Fruit fly (Drosophila melanogaster) whole organism, prepupa: ENCODE data around the gene Ir68a.

Source experiments
- CG8119 ChIP-seq: fragments of 200-800 bp; sonication (Bioruptor generic); IDR thresholded peaks from 3 replicates; pipeline ENCODE4 v1.3.6; 2022; ENCODE audit warnings: missing biosample characterization, missing genetic modification characterization
- CG8632 ChIP-seq: fragments of 200-800 bp; sonication (Bioruptor generic); optimal IDR thresholded peaks from 3 replicates; lab custom pipeline; 2016; ENCODE audit warnings: missing biosample characterization, missing genetic modification characterization
- Ets21C ChIP-seq: fragments of 200-800 bp; sonication (Bioruptor generic); optimal IDR thresholded peaks from 3 replicates; lab custom pipeline; 2016; ENCODE audit warnings: missing biosample characterization, missing genetic modification characterization
- Gug ChIP-seq: fragments of 200-800 bp; sonication (Bioruptor generic); IDR thresholded peaks from 2 replicates; pipeline ENCODE4 v1.3.6; 2022; ENCODE audit warnings: missing biosample characterization, missing genetic modification characterization
- acj6 ChIP-seq: fragments of 200-800 bp; sonication (Bioruptor generic); optimal IDR thresholded peaks from 3 replicates; lab custom pipeline; 2016; ENCODE audit warnings: missing biosample characterization, missing genetic modification characterization
- pdm3 ChIP-seq: fragments of 200-800 bp; sonication (Bioruptor generic); optimal IDR thresholded peaks from 3 replicates; lab custom pipeline; 2016; ENCODE audit warnings: missing biosample characterization, missing genetic modification characterization
- vri ChIP-seq: fragments of 200-800 bp; sonication (Bioruptor generic); optimal IDR thresholded peaks from 3 replicates; lab custom pipeline; 2016; ENCODE audit warnings: missing biosample characterization, mild to moderate bottlenecking, missing genetic modification characterization

dm6 chr3L:11248303-11248702 lies 12.3 kb upstream of the Ir68a start:
- no peak for TF ChIP-seq Gug (GFP tag; lab: Robert Waterston, UW)
- no peak for TF ChIP-seq vri (GFP tag; lab: Kevin White, UChicago)
- no peak for TF ChIP-seq acj6 (GFP tag; lab: Kevin White, UChicago)
- no peak for TF ChIP-seq Ets21C
- no peak for TF ChIP-seq CG8632 (GFP tag; lab: Kevin White, UChicago)
- no peak for TF ChIP-seq CG8119
- no peak for TF ChIP-seq pdm3 (GFP tag; lab: Kevin White, UChicago)
